Fruit fly (Drosophila melanogaster): ENCODE measurements around the gene CG43800.

CG43800 gene

dm6 chr2L:7259500-7259899, 26.9 kb upstream of the CG43800 start:
- TF ChIP-seq EcR (GFP tag; optimal IDR thresholded peaks at IDR 0.05) (no peak), Dll (optimal IDR thresholded peaks at IDR 0.05) (no peak), pan (optimal IDR thresholded peaks at IDR 0.05) (no peak), CG8478 (optimal IDR thresholded peaks at IDR 0.05) (no peak), usp (GFP tag; optimal IDR thresholded peaks at IDR 0.05) (no peak), psq (optimal IDR thresholded peaks at IDR 0.05) (no peak)

dm6 chr2L:7258105-7258504, 25.5 kb upstream of the CG43800 start:
- no peak for TF ChIP-seq usp (GFP tag; optimal IDR thresholded peaks at IDR 0.05)
- TF ChIP-seq Dll (optimal IDR thresholded peaks at IDR 0.05): no peak
- no peak for TF ChIP-seq CG8478 (optimal IDR thresholded peaks at IDR 0.05)
- no peak for TF ChIP-seq pan (optimal IDR thresholded peaks at IDR 0.05)
- TF ChIP-seq psq (optimal IDR thresholded peaks at IDR 0.05): no peak
- no peak for TF ChIP-seq EcR (GFP tag; optimal IDR thresholded peaks at IDR 0.05)

dm6 chr2L:7257212-7257611, 24.6 kb upstream of the CG43800 start, which contains the start of gene CG31909:
TSS of gene CG31909 (plus strand) at chr2L:7257512.
- no peak for TF ChIP-seq pan (optimal IDR thresholded peaks at IDR 0.05)

- TF ChIP-seq Dll (optimal IDR thresholded peaks at IDR 0.05) (no peak), usp (GFP tag; optimal IDR thresholded peaks at IDR 0.05) (no peak), psq (optimal IDR thresholded peaks at IDR 0.05) (no peak), CG8478 (optimal IDR thresholded peaks at IDR 0.05) (no peak), EcR (GFP tag; optimal IDR thresholded peaks at IDR 0.05) (no peak), pan (optimal IDR thresholded peaks at IDR 0.05) (no peak)
Measured at dm6 chr2L:7256144-7256543, 23.5 kb upstream of the CG43800 start.

dm6 chr2L:7254712-7255183, 22.1 kb upstream of the CG43800 start:
- TF ChIP-seq pan (optimal IDR thresholded peaks at IDR 0.05) (no peak), psq (optimal IDR thresholded peaks at IDR 0.05) (no peak), EcR (GFP tag; optimal IDR thresholded peaks at IDR 0.05) (no peak), Dll (optimal IDR thresholded peaks at IDR 0.05) (no peak), usp (GFP tag; optimal IDR thresholded peaks at IDR 0.05) (no peak), CG8478 (optimal IDR thresholded peaks at IDR 0.05) (no peak)

dm6 chr2L:7252882-7253281, 20.3 kb upstream of the CG43800 start, which contains the start of gene CG13786:
TSS of gene CG13786 (minus strand) at chr2L:7252982.
- no peak for TF ChIP-seq CG8478 (optimal IDR thresholded peaks at IDR 0.05)
- TF ChIP-seq EcR (GFP tag; optimal IDR thresholded peaks at IDR 0.05): no peak
- no peak for TF ChIP-seq psq (optimal IDR thresholded peaks at IDR 0.05)
- TF ChIP-seq Dll (optimal IDR thresholded peaks at IDR 0.05): no peak
- no peak for TF ChIP-seq pan (optimal IDR thresholded peaks at IDR 0.05)
- no peak for TF ChIP-seq usp (GFP tag; optimal IDR thresholded peaks at IDR 0.05)

- TF ChIP-seq CG8478 (optimal IDR thresholded peaks at IDR 0.05): no peak
- no peak for TF ChIP-seq Dll (optimal IDR thresholded peaks at IDR 0.05)
- TF ChIP-seq EcR (GFP tag; optimal IDR thresholded peaks at IDR 0.05): no peak
- TF ChIP-seq pan (optimal IDR thresholded peaks at IDR 0.05): no peak
- no peak for TF ChIP-seq psq (optimal IDR thresholded peaks at IDR 0.05)
- TF ChIP-seq usp (GFP tag; optimal IDR thresholded peaks at IDR 0.05): no peak
Measured at dm6 chr2L:7249293-7249819, 16.7 kb upstream of the CG43800 start, which contains the start of gene Ndae1. TSS of gene Ndae1 (minus strand) at chr2L:7249343.

dm6 chr2L:7248114-7248513, 15.5 kb upstream of the CG43800 start:
- TF ChIP-seq psq (optimal IDR thresholded peaks at IDR 0.05): no peak
- no peak for TF ChIP-seq pan (optimal IDR thresholded peaks at IDR 0.05)
- TF ChIP-seq EcR (GFP tag; optimal IDR thresholded peaks at IDR 0.05): no peak
- no peak for TF ChIP-seq CG8478 (optimal IDR thresholded peaks at IDR 0.05)
- TF ChIP-seq Dll (optimal IDR thresholded peaks at IDR 0.05): no peak
- TF ChIP-seq usp (GFP tag; optimal IDR thresholded peaks at IDR 0.05): no peak

dm6 chr2L:7242240-7242793, 9.7 kb upstream of the CG43800 start:
- no peak for TF ChIP-seq psq (optimal IDR thresholded peaks at IDR 0.05)
- no peak for TF ChIP-seq usp (GFP tag; optimal IDR thresholded peaks at IDR 0.05)
- TF ChIP-seq CG8478 (optimal IDR thresholded peaks at IDR 0.05): no peak
- TF ChIP-seq EcR (GFP tag; optimal IDR thresholded peaks at IDR 0.05): no peak
- no peak for TF ChIP-seq pan (optimal IDR thresholded peaks at IDR 0.05)
- TF ChIP-seq Dll (optimal IDR thresholded peaks at IDR 0.05): no peak

dm6 chr2L:7241499-7241898, 8.9 kb upstream of the CG43800 start:
- TF ChIP-seq psq (optimal IDR thresholded peaks at IDR 0.05) (no peak), CG8478 (optimal IDR thresholded peaks at IDR 0.05) (no peak), Dll (optimal IDR thresholded peaks at IDR 0.05) (no peak)

dm6 chr2L:7240964-7241363, 8.4 kb upstream of the CG43800 start:
- TF ChIP-seq pan (optimal IDR thresholded peaks at IDR 0.05) (no peak), Dll (optimal IDR thresholded peaks at IDR 0.05) (no peak), psq (optimal IDR thresholded peaks at IDR 0.05) (no peak), EcR (GFP tag; optimal IDR thresholded peaks at IDR 0.05) (no peak), CG8478 (optimal IDR thresholded peaks at IDR 0.05) (no peak), usp (GFP tag; optimal IDR thresholded peaks at IDR 0.05) (no peak)

dm6 chr2L:7240311-7240710, 7.7 kb upstream of the CG43800 start:
- TF ChIP-seq psq (optimal IDR thresholded peaks at IDR 0.05): no peak
- no peak for TF ChIP-seq EcR (GFP tag; optimal IDR thresholded peaks at IDR 0.05)
- TF ChIP-seq CG8478 (optimal IDR thresholded peaks at IDR 0.05): no peak
- no peak for TF ChIP-seq usp (GFP tag; optimal IDR thresholded peaks at IDR 0.05)
- TF ChIP-seq pan (optimal IDR thresholded peaks at IDR 0.05): no peak
- no peak for TF ChIP-seq Dll (optimal IDR thresholded peaks at IDR 0.05)

- no peak for TF ChIP-seq Dll (optimal IDR thresholded peaks at IDR 0.05)
- TF ChIP-seq EcR (GFP tag; optimal IDR thresholded peaks at IDR 0.05): no peak
- no peak for TF ChIP-seq usp (GFP tag; optimal IDR thresholded peaks at IDR 0.05)
- TF ChIP-seq pan (optimal IDR thresholded peaks at IDR 0.05): no peak
- no peak for TF ChIP-seq CG8478 (optimal IDR thresholded peaks at IDR 0.05)
- TF ChIP-seq psq (optimal IDR thresholded peaks at IDR 0.05): no peak
Measured at dm6 chr2L:7239310-7239709, 6.7 kb upstream of the CG43800 start.
